Fruit fly (Drosophila melanogaster) whole organism, prepupa: ENCODE results near the gene Xport-A.

Source experiments
- Blimp-1 ChIP-seq: fragments of 200-800 bp; sonication (Bioruptor generic); optimal IDR thresholded peaks from 3 replicates; lab custom pipeline; 2017; ENCODE audit warnings: missing biosample characterization, missing genetic modification characterization, mild to moderate bottlenecking, moderate library complexity, missing genetic modification reagents
- CG11762 ChIP-seq: fragments of 200-800 bp; sonication (Bioruptor generic); optimal IDR thresholded peaks from 3 replicates; lab custom pipeline; 2016; ENCODE audit warnings: missing biosample characterization, missing genetic modification characterization; ENCODE audit not compliant: insufficient read depth
- CG15336 ChIP-seq: fragments of 200-800 bp; sonication (Bioruptor generic); IDR thresholded peaks from 2 replicates; pipeline ENCODE4 v1.3.6; 2022; ENCODE audit warnings: missing biosample characterization, missing genetic modification characterization
- CG16779 ChIP-seq: fragments of 200-800 bp; sonication (Bioruptor generic); optimal IDR thresholded peaks from 3 replicates; lab custom pipeline; 2017; ENCODE audit warnings: missing biosample characterization, mild to moderate bottlenecking, missing genetic modification characterization
- CG31627 ChIP-seq: fragments of 200-800 bp; sonication (Bioruptor generic); optimal IDR thresholded peaks from 3 replicates; lab custom pipeline; 2016; ENCODE audit warnings: missing biosample characterization, missing genetic modification characterization
- CG34406 ChIP-seq: fragments of 200-800 bp; sonication (Bioruptor generic); optimal IDR thresholded peaks from 3 replicates; lab custom pipeline; 2016; ENCODE audit warnings: missing biosample characterization, missing genetic modification characterization
- CG3919 ChIP-seq: fragments of 200-800 bp; sonication (Bioruptor generic); optimal IDR thresholded peaks from 3 replicates; lab custom pipeline; 2016; ENCODE audit warnings: missing biosample characterization, missing genetic modification characterization
- CG6792 ChIP-seq: fragments of 200-800 bp; sonication (Bioruptor generic); optimal IDR thresholded peaks from 3 replicates; lab custom pipeline; 2016; ENCODE audit warnings: missing biosample characterization, missing genetic modification characterization
- CG8119 ChIP-seq: fragments of 200-800 bp; sonication (Bioruptor generic); IDR thresholded peaks from 3 replicates; pipeline ENCODE4 v1.3.6; 2022; ENCODE audit warnings: missing biosample characterization, missing genetic modification characterization
- CG8319 ChIP-seq: fragments of 200-800 bp; sonication (Bioruptor generic); optimal IDR thresholded peaks from 3 replicates; lab custom pipeline; 2016; ENCODE audit warnings: missing biosample characterization, missing genetic modification characterization
- Eip78C ChIP-seq: fragments of 200-800 bp; sonication (Bioruptor generic); peaks from one replicate; lab custom pipeline; 2016; ENCODE audit warnings: missing biosample characterization, missing genetic modification characterization
- Ets21C ChIP-seq: fragments of 200-800 bp; sonication (Bioruptor generic); optimal IDR thresholded peaks from 3 replicates; lab custom pipeline; 2016; ENCODE audit warnings: missing biosample characterization, missing genetic modification characterization
- Ets96B ChIP-seq: fragments of 200-800 bp; optimal IDR thresholded peaks from 2 replicates; lab custom pipeline; 2019; ENCODE audit warnings: missing biosample characterization, mild to moderate bottlenecking, missing genetic modification characterization, moderate library complexity
- Hr39 ChIP-seq: fragments of 200-800 bp; sonication (Bioruptor generic); optimal IDR thresholded peaks from 2 replicates; lab custom pipeline; 2016; ENCODE audit warnings: missing biosample characterization, missing genetic modification characterization
- Hr4 ChIP-seq: fragments of 200-800 bp; sonication (Bioruptor generic); optimal IDR thresholded peaks from 3 replicates; lab custom pipeline; 2016; ENCODE audit warnings: missing biosample characterization, missing genetic modification characterization
- Smox ChIP-seq: fragments of 200-800 bp; sonication (Bioruptor generic); optimal IDR thresholded peaks from 3 replicates; lab custom pipeline; 2016; ENCODE audit warnings: missing biosample characterization, missing genetic modification characterization
- Sox102F ChIP-seq: fragments of 200-800 bp; sonication (Bioruptor generic); optimal IDR thresholded peaks from 2 replicates; lab custom pipeline; 2016; ENCODE audit warnings: missing biosample characterization, mild to moderate bottlenecking, missing genetic modification characterization
- Sox15 ChIP-seq: fragments of 200-800 bp; sonication (Bioruptor generic); optimal IDR thresholded peaks from 3 replicates; lab custom pipeline; 2016; ENCODE audit warnings: missing biosample characterization, missing genetic modification characterization
- dac ChIP-seq: fragments of 200-800 bp; sonication (Bioruptor generic); optimal IDR thresholded peaks from 2 replicates; lab custom pipeline; 2017; ENCODE audit warnings: missing biosample characterization, mild to moderate bottlenecking, missing genetic modification characterization
- dsx ChIP-seq: fragments of 200-800 bp; optimal IDR thresholded peaks from 3 replicates; lab custom pipeline; 2019; ENCODE audit warnings: missing biosample characterization, mild to moderate bottlenecking, missing genetic modification characterization, moderate library complexity; ENCODE audit not compliant: poor library complexity, severe bottlenecking
- eg ChIP-seq: fragments of 200-800 bp; sonication (Bioruptor generic); IDR thresholded peaks from 3 replicates; pipeline ENCODE4 v1.3.6; 2022; ENCODE audit warnings: missing biosample characterization, missing genetic modification characterization
- esn ChIP-seq: fragments of 200-800 bp; sonication (Bioruptor generic); optimal IDR thresholded peaks from 2 replicates; lab custom pipeline; 2016; ENCODE audit warnings: missing biosample characterization, mild to moderate bottlenecking, missing genetic modification characterization, moderate library complexity
- fd59A ChIP-seq: fragments of 200-800 bp; sonication (Bioruptor generic); optimal IDR thresholded peaks from 2 replicates; lab custom pipeline; 2017; ENCODE audit warnings: missing biosample characterization, mild to moderate bottlenecking, missing genetic modification characterization, missing genetic modification reagents
- lz ChIP-seq: fragments of 200-800 bp; sonication (Bioruptor generic); optimal IDR thresholded peaks from 3 replicates; lab custom pipeline; 2016; ENCODE audit warnings: missing biosample characterization, missing genetic modification characterization
- pdm3 ChIP-seq: fragments of 200-800 bp; sonication (Bioruptor generic); optimal IDR thresholded peaks from 3 replicates; lab custom pipeline; 2016; ENCODE audit warnings: missing biosample characterization, missing genetic modification characterization
- salr ChIP-seq, 2 experiments: fragments of 200-800 bp; sonication (Bioruptor generic); optimal IDR thresholded peaks; 3 replicates each; lab custom pipeline; 2016 to 2018; ENCODE audit warnings: missing biosample characterization in 2 of 2, missing genetic modification characterization in 2 of 2, mild to moderate bottlenecking in 1 of 2
- ss ChIP-seq, 2 experiments: fragments of 200-800 bp; sonication (Bioruptor generic); optimal IDR thresholded peaks; 2 replicates in 1 of 2; 3 replicates in 1 of 2; lab custom pipeline; 2017 to 2018; ENCODE audit warnings: mild to moderate bottlenecking in 2 of 2, missing biosample characterization in 2 of 2, missing genetic modification characterization in 2 of 2, moderate library complexity in 1 of 2
- svp ChIP-seq: fragments of 200-800 bp; sonication (Bioruptor generic); peaks from one replicate; lab custom pipeline; 2016; ENCODE audit warnings: missing biosample characterization, missing genetic modification characterization
- vri ChIP-seq: fragments of 200-800 bp; sonication (Bioruptor generic); optimal IDR thresholded peaks from 3 replicates; lab custom pipeline; 2016; ENCODE audit warnings: missing biosample characterization, mild to moderate bottlenecking, missing genetic modification characterization

The Xport-A gene

DNA sequence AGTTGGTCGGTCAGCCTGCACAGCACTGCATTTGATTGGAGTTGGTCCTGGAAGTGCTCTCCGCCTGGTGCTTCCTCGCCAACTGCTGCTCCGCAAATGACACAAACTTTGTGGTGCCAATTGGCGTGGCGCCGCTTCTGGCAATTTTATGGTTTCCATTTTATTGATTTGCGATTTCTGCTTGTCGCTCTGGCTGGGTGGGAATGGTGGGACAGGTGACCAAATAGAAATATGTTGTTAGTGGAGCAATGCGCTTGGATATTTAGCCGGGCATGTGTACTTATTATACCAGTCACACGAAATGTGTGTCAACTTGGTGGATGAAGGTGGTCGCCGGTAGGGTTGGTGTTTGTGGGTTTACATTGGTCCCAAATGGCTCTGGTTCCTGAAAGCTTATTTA is at the start of gene Xport-A, which contains the start of gene Xport-B:
TSS of gene Xport-A (minus strand) at position 101 of the 400 bp plus-strand sequence.
TSS of gene Xport-B (minus strand) at position 101 of the 400 bp plus-strand sequence.
- TF ChIP-seq ss (GFP tag; optimal IDR thresholded peaks at IDR 0.05; lab: Kevin White, UChicago) (no peak), esn (GFP tag; lab: Kevin White, UChicago) (no peak), svp (GFP tag; lab: Kevin White, UChicago) (no peak), CG8319 (GFP tag; lab: Kevin White, UChicago) (no peak)

DNA sequence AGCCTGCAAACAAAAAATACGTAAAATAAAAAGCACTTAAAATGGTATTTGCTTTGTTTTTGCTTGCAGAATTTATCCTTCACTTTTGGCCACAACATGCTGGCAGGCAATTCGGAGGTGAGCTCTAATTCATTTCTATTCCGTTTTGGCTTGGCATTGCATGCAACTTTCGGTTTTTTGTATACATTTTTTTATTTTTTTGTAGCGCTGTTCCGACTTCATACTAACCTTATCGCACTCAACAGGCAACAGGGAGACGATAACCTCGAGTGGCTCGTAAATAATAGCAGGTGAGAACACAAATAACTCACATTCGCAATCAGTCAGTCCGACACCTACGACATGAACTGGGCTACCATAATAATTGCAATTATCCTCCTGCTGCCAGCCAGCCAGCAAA is 32.9 kb upstream of the Xport-A start, which contains the start of gene CG4783:
TSS of gene CG4783 (plus strand) at position 301 of the 400 bp plus-strand sequence.
- no peak for TF ChIP-seq Sox102F (GFP tag; lab: Kevin White, UChicago)
- peak; percentile 28 for TF ChIP-seq vri

DNA sequence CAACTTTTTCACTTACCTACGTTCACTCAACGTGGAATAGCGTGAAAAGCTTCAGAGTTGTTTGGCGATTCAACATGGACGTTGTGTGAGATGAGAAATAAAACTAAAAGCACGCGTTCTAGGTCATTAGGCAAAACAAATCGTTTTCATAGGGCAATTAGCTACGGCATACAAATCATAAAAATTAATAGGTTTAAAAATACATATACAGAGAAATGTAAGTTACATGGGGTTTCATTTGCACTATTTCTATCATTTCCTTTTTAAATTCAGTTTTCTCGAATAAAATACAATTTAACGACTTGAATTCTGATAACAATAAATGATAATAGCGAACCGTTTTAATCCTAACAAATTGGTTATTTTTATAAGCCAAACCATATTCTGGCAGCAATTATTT is 27.1 kb upstream of the Xport-A start, which contains the start of gene CG46042:
TSS of gene CG46042 (minus strand) at position 101 of the 400 bp plus-strand sequence.
- TF ChIP-seq Sox102F (GFP tag; lab: Kevin White, UChicago) (no peak), eg (no peak), salr (GFP tag; optimal IDR thresholded peaks at IDR 0.05; lab: Kevin White, UChicago) (no peak), Smox (no peak), CG16779 (tag; lab: Kevin White, UChicago) (no peak), svp (GFP tag; lab: Kevin White, UChicago) (no peak), Ets96B (tag; lab: Kevin White, UChicago) (no peak), CG6792 (GFP tag; lab: Kevin White, UChicago) (no peak), esn (GFP tag; lab: Kevin White, UChicago) (no peak), CG11762 (GFP tag; lab: Kevin White, UChicago) (no peak), vri (no peak), Eip78C (GFP tag; lab: Kevin White, UChicago) (no peak), Hr39 (no peak), lz (no peak), Blimp-1 (GFP tag; lab: Kevin White, UChicago) (no peak)

DNA sequence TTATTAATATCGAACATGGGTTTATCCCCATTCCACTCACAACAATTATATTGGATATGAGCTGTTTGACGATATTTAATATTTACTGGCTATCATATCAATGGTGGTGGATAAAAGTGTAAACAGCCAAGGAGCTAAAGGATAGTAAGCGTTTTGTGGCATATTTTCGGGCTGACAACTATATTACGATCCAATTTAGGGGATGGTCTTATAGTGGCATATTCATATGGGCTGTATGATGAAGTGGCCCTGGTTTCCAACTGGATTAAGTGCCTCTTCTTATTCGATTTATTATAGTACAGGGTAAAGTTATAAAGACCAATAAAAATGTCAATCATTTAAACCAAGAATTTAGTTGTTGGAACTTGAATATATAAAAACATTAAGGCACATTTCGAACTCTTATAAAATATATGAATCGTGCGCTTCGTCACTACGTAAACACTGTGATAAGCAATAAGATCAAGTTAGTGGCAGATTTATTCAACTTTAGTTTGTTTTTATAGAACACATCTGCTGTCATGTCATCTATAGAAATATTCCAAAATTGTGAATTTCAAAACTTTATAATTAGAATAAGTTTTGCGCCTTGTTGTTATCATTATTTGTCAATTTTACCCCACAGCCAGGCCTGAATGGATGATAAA is 23.9 kb upstream of the Xport-A start:
- TF ChIP-seq fd59A (GFP tag; lab: Kevin White, UChicago), result no peak
- TF ChIP-seq CG15336 (GFP tag; lab: Robert Waterston, UW), result no peak
- no peak for TF ChIP-seq Ets96B (tag; lab: Kevin White, UChicago)
- no peak for TF ChIP-seq Ets21C (GFP tag; lab: Kevin White, UChicago)
- TF ChIP-seq lz, result no peak
- no peak for TF ChIP-seq pdm3
- no peak for TF ChIP-seq Sox102F (GFP tag; lab: Kevin White, UChicago)
- TF ChIP-seq CG3919 (GFP tag; lab: Kevin White, UChicago), result no peak
- no peak for TF ChIP-seq Hr4
- no peak for TF ChIP-seq dsx (GFP tag; lab: Kevin White, UChicago)
- TF ChIP-seq CG31627 (GFP tag; lab: Kevin White, UChicago), result no peak

DNA sequence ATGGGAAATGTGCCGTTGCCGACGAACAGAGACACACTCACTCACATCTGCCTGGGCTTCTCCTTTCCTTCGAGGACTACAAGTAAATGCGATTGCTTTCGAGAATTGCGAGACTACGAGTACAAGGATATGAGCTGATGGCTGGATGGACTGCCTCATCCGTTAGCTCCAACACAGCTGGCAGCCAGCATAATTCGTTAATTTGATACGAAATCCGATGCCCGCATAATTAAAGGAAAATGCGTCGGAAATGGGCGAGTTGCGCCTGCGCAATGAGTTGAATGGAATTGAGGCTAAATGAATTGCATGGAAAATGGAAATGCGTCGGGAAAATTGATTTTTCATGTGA is 20.5 kb upstream of the Xport-A start:
- TF ChIP-seq CG8119 (GFP tag; lab: Robert Waterston, UW) (no peak), Sox15 (GFP tag; lab: Kevin White, UChicago) (no peak), eg (no peak), fd59A (GFP tag; lab: Kevin White, UChicago) (no peak), Sox102F (GFP tag; lab: Kevin White, UChicago) (no peak), Hr39 (no peak), dac (GFP tag; lab: Kevin White, UChicago) (no peak), Hr4 (no peak), CG34406 (GFP tag; lab: Kevin White, UChicago) (no peak)
